Fruit fly (Drosophila melanogaster) whole organism, embryonic: ENCODE data around the gene CG43064.

Experiments used
- Atf-2 ChIP-seq: fragments of 200-800 bp; sonication (Bioruptor generic); optimal IDR thresholded peaks from 2 replicates; lab custom pipeline; 2016; ENCODE audit warnings: missing biosample characterization, missing genetic modification characterization
- CG1024 ChIP-seq: fragments of 200-800 bp; sonication (Bioruptor generic); IDR thresholded peaks from 2 replicates; pipeline ENCODE4 v1.3.6; 2022; ENCODE audit warnings: missing biosample characterization, missing genetic modification characterization
- CG10462 ChIP-seq: fragments of 200-800 bp; sonication (Bioruptor generic); optimal IDR thresholded peaks from 2 replicates; lab custom pipeline; 2016; ENCODE audit warnings: missing biosample characterization, missing genetic modification characterization
- CG10959 ChIP-seq: fragments of 200-800 bp; sonication (Bioruptor generic); IDR thresholded peaks from 2 replicates; pipeline ENCODE4 v1.3.6; 2022; ENCODE audit warnings: missing biosample characterization, missing genetic modification characterization
- CG11398 ChIP-seq: fragments of 200-800 bp; sonication (Bioruptor generic); optimal IDR thresholded peaks from 2 replicates; lab custom pipeline; 2016; ENCODE audit warnings: missing biosample characterization, missing genetic modification characterization
- CG12236 ChIP-seq: fragments of 200-800 bp; sonication (Bioruptor generic); optimal IDR thresholded peaks from 2 replicates; lab custom pipeline; 2016; ENCODE audit warnings: missing biosample characterization, missing genetic modification characterization
- CG14014 ChIP-seq: fragments of 200-800 bp; sonication (Bioruptor generic); IDR thresholded peaks from 2 replicates; pipeline ENCODE4 v1.3.6; 2022; ENCODE audit warnings: missing biosample characterization, missing genetic modification characterization
- CG15601 ChIP-seq: fragments of 200-800 bp; sonication (Bioruptor generic); optimal IDR thresholded peaks from 3 replicates; lab custom pipeline; 2019; ENCODE audit warnings: missing biosample characterization, mild to moderate bottlenecking, missing genetic modification characterization, moderate library complexity
- CG16815 ChIP-seq: fragments of 200-800 bp; sonication (Bioruptor generic); optimal IDR thresholded peaks from 3 replicates; lab custom pipeline; 2017; ENCODE audit warnings: missing biosample characterization, mild to moderate bottlenecking, missing genetic modification characterization
- CG17186 ChIP-seq: fragments of 200-800 bp; sonication (Bioruptor generic); optimal IDR thresholded peaks from 3 replicates; lab custom pipeline; 2017; ENCODE audit warnings: missing biosample characterization, missing genetic modification reagents, missing genetic modification characterization
- CG17361 ChIP-seq: fragments of 200-800 bp; sonication (Bioruptor generic); IDR thresholded peaks from 3 replicates; pipeline ENCODE4 v1.3.6; 2022; ENCODE audit warnings: missing biosample characterization, missing genetic modification characterization
- CG18599 ChIP-seq: fragments of 200-800 bp; sonication (Bioruptor generic); optimal IDR thresholded peaks from 3 replicates; lab custom pipeline; 2017; ENCODE audit warnings: missing biosample characterization, missing genetic modification characterization, mild to moderate bottlenecking, moderate library complexity, missing genetic modification reagents
- CG33213 ChIP-seq: fragments of 200-800 bp; sonication (Bioruptor generic); optimal IDR thresholded peaks from 3 replicates; lab custom pipeline; 2016; ENCODE audit warnings: missing biosample characterization, missing genetic modification characterization
- CG33557 ChIP-seq: fragments of 200-800 bp; sonication (Bioruptor generic); optimal IDR thresholded peaks from 2 replicates; lab custom pipeline; 2019; ENCODE audit warnings: missing biosample characterization, mild to moderate bottlenecking, missing genetic modification characterization, moderate library complexity
- CG3726 ChIP-seq: fragments of 200-800 bp; sonication (Bioruptor generic); IDR thresholded peaks from 3 replicates; pipeline ENCODE4, ENCODE4 v1.3.6; 2022; ENCODE audit warnings: missing biosample characterization, missing genetic modification characterization
- CG5245 ChIP-seq: fragments of 200-800 bp; sonication (Bioruptor generic); optimal IDR thresholded peaks from 3 replicates; lab custom pipeline; 2016; ENCODE audit warnings: missing biosample characterization, missing genetic modification characterization
- CG6175 ChIP-seq: fragments of 200-800 bp; sonication (Bioruptor generic); IDR thresholded peaks from 3 replicates; pipeline ENCODE4 v1.3.6; 2022; ENCODE audit warnings: missing biosample characterization, missing genetic modification characterization
- CG6254 ChIP-seq: fragments of 200-800 bp; sonication (Bioruptor generic); optimal IDR thresholded peaks from 3 replicates; lab custom pipeline; 2017; ENCODE audit warnings: mild to moderate bottlenecking, missing biosample characterization, missing genetic modification reagents, missing genetic modification characterization
- CG6654 ChIP-seq: fragments of 200-800 bp; sonication (Bioruptor generic); optimal IDR thresholded peaks from 2 replicates; lab custom pipeline; 2017; ENCODE audit warnings: missing biosample characterization, mild to moderate bottlenecking, missing genetic modification characterization
- CG6689 ChIP-seq: fragments of 200-800 bp; sonication (Bioruptor generic); IDR thresholded peaks from 2 replicates; pipeline ENCODE4 v1.3.6; 2022; ENCODE audit warnings: missing biosample characterization, missing genetic modification characterization
- CG6765 ChIP-seq: fragments of 200-800 bp; sonication (Bioruptor generic); optimal IDR thresholded peaks from 3 replicates; lab custom pipeline; 2017; ENCODE audit warnings: missing biosample characterization, mild to moderate bottlenecking, missing genetic modification characterization
- Dfd ChIP-seq, 2 experiments: fragments of >200 bp; optimal IDR thresholded peaks; 2 replicates each; lab custom pipeline; 2017; ENCODE audit warnings: missing biosample characterization in 2 of 2, missing genetic modification characterization in 2 of 2
- Ets97D ChIP-seq: fragments of 200-800 bp; sonication (Bioruptor generic); optimal IDR thresholded peaks from 3 replicates; lab custom pipeline; 2016; ENCODE audit warnings: missing biosample characterization, missing genetic modification characterization
- Gsc ChIP-seq: fragments of 200-800 bp; sonication (Bioruptor generic); IDR thresholded peaks from 2 replicates; pipeline ENCODE4 v1.3.6; 2022; ENCODE audit warnings: missing biosample characterization, missing genetic modification characterization
- Hr3 ChIP-seq: fragments of 200-800 bp; sonication (Bioruptor generic); optimal IDR thresholded peaks from 3 replicates; lab custom pipeline; 2016; ENCODE audit warnings: missing biosample characterization, missing genetic modification characterization
- Hr51 ChIP-seq, 2 experiments: fragments of 200-800 bp; sonication (Bioruptor generic); optimal IDR thresholded peaks; 2 replicates in 1 of 2; 3 replicates in 1 of 2; lab custom pipeline; 2016 to 2018; ENCODE audit warnings: missing biosample characterization in 2 of 2, missing genetic modification characterization in 2 of 2, mild to moderate bottlenecking in 1 of 2, moderate library complexity in 1 of 2
- Hr78 ChIP-seq, 2 experiments: fragments of 200-800 bp in 1 of 2; fragments of >200 bp in 1 of 2; sonication (Bioruptor generic) in 1 of 2; optimal IDR thresholded peaks; 2 replicates each; lab custom pipeline; 2017 to 2019; ENCODE audit warnings: missing biosample characterization in 2 of 2, missing genetic modification characterization in 2 of 2, mild to moderate bottlenecking in 1 of 2, moderate library complexity in 1 of 2
- MTF-1 ChIP-seq: fragments of 200-800 bp; sonication (Bioruptor generic); optimal IDR thresholded peaks from 2 replicates; lab custom pipeline; 2018; ENCODE audit warnings: missing biosample characterization, mild to moderate bottlenecking, missing genetic modification characterization, borderline replicate concordance
- Med ChIP-seq: fragments of 200-800 bp; sonication (Bioruptor generic); peaks from one replicate; lab custom pipeline; 2016; ENCODE audit warnings: missing biosample characterization, missing genetic modification characterization, mild to moderate bottlenecking, inconsistent platforms, moderate library complexity
- Mrtf ChIP-seq: fragments of 200-800 bp; sonication (Bioruptor generic); IDR thresholded peaks from 3 replicates; pipeline ENCODE4 v1.3.6; 2022; ENCODE audit warnings: missing biosample characterization, missing genetic modification characterization
- NK7.1 ChIP-seq: fragments of 200-800 bp; sonication (Bioruptor generic); optimal IDR thresholded peaks from 3 replicates; lab custom pipeline; 2016; ENCODE audit warnings: missing biosample characterization, missing genetic modification characterization
- Nf-YC ChIP-seq: fragments of 200-800 bp; optimal IDR thresholded peaks from 3 replicates; lab custom pipeline; 2019; ENCODE audit warnings: missing biosample characterization, mild to moderate bottlenecking, missing genetic modification characterization, moderate library complexity
- Scr ChIP-seq: fragments of 200-800 bp; sonication (Bioruptor generic); IDR thresholded peaks from 2 replicates; pipeline ENCODE4 v1.3.6; 2022; ENCODE audit warnings: missing biosample characterization, missing genetic modification characterization; ENCODE audit not compliant: partially characterized antibody
- Sox100B ChIP-seq: fragments of 200-800 bp; sonication (Bioruptor generic); optimal IDR thresholded peaks from 3 replicates; lab custom pipeline; 2018; ENCODE audit warnings: missing biosample characterization, mild to moderate bottlenecking, missing genetic modification characterization
- YL-1 ChIP-seq: fragments of 200-800 bp; sonication (Bioruptor generic); optimal IDR thresholded peaks from 3 replicates; lab custom pipeline; 2017; ENCODE audit warnings: missing biosample characterization, mild to moderate bottlenecking, missing genetic modification characterization
- caup ChIP-seq: fragments of 200-800 bp; sonication (Bioruptor generic); optimal IDR thresholded peaks from 3 replicates; lab custom pipeline; 2017; ENCODE audit warnings: missing biosample characterization, mild to moderate bottlenecking, missing genetic modification characterization, moderate library complexity; ENCODE audit not compliant: severe bottlenecking
- cwo ChIP-seq: fragments of 200-800 bp; sonication (Bioruptor generic); optimal IDR thresholded peaks from 3 replicates; lab custom pipeline; 2017; ENCODE audit warnings: missing biosample characterization, missing genetic modification characterization, mild to moderate bottlenecking, moderate library complexity, missing genetic modification reagents
- dan ChIP-seq: fragments of 200-800 bp; sonication (Bioruptor generic); IDR thresholded peaks from 2 replicates; pipeline ENCODE4 v1.3.6; 2022; ENCODE audit warnings: missing biosample characterization, missing genetic modification characterization
- dm ChIP-seq: fragments of 200-800 bp; sonication (Bioruptor generic); optimal IDR thresholded peaks from 3 replicates; lab custom pipeline; 2016; ENCODE audit warnings: missing biosample characterization, missing genetic modification characterization
- dmrt11E ChIP-seq: fragments of 200-800 bp; sonication (Bioruptor generic); optimal IDR thresholded peaks from 3 replicates; lab custom pipeline; 2018; ENCODE audit warnings: missing biosample characterization, mild to moderate bottlenecking, missing genetic modification characterization, moderate library complexity
- gcm ChIP-seq: fragments of 200-800 bp; sonication (Bioruptor generic); optimal IDR thresholded peaks from 2 replicates; lab custom pipeline; 2019; ENCODE audit warnings: missing biosample characterization, mild to moderate bottlenecking, missing genetic modification characterization, moderate library complexity
- grn ChIP-seq: fragments of 200-800 bp; sonication (Bioruptor generic); optimal IDR thresholded peaks from 3 replicates; lab custom pipeline; 2017; ENCODE audit warnings: missing biosample characterization, missing genetic modification characterization
- gsb-n ChIP-seq: fragments of 200-800 bp; sonication (Bioruptor generic); optimal IDR thresholded peaks from 3 replicates; lab custom pipeline; 2018; ENCODE audit warnings: missing biosample characterization, mild to moderate bottlenecking, missing genetic modification characterization
- hth ChIP-seq: fragments of >200 bp; optimal IDR thresholded peaks from 2 replicates; lab custom pipeline; 2017; ENCODE audit warnings: inconsistent platforms
- kay ChIP-seq: fragments of 200-800 bp; sonication (Bioruptor generic); optimal IDR thresholded peaks from 2 replicates; lab custom pipeline; 2016; ENCODE audit warnings: missing biosample characterization, missing genetic modification characterization
- lov ChIP-seq, 2 experiments: fragments of 200-800 bp in 1 of 2; fragments of >200 bp in 1 of 2; sonication (Bioruptor generic) in 1 of 2; IDR thresholded peaks in 1 of 2; optimal IDR thresholded peaks in 1 of 2; 2 replicates in 1 of 2; 3 replicates in 1 of 2; pipeline versions ENCODE4 v1.3.6 to Lab custom; 2017 to 2022; ENCODE audit warnings: missing biosample characterization in 1 of 2, missing genetic modification characterization in 1 of 2
- row ChIP-seq: fragments of 200-800 bp; sonication (Bioruptor generic); IDR thresholded peaks from 3 replicates; pipeline ENCODE4 v1.3.6; 2022; ENCODE audit warnings: missing biosample characterization, missing genetic modification characterization
- stwl ChIP-seq: fragments of 200-800 bp; sonication (Bioruptor generic); optimal IDR thresholded peaks from 3 replicates; lab custom pipeline; 2018; ENCODE audit warnings: missing biosample characterization, mild to moderate bottlenecking, missing genetic modification characterization, moderate library complexity
- twi ChIP-seq: fragments of 200-800 bp; optimal IDR thresholded peaks from 2 replicates; lab custom pipeline; 2019; ENCODE audit warnings: missing biosample characterization, mild to moderate bottlenecking, missing genetic modification characterization, moderate library complexity
- zen ChIP-seq: fragments of 200-800 bp; sonication (Bioruptor generic); optimal IDR thresholded peaks from 3 replicates; lab custom pipeline; 2018; ENCODE audit warnings: missing biosample characterization, mild to moderate bottlenecking, missing genetic modification characterization, moderate library complexity

The CG43064 gene

DNA sequence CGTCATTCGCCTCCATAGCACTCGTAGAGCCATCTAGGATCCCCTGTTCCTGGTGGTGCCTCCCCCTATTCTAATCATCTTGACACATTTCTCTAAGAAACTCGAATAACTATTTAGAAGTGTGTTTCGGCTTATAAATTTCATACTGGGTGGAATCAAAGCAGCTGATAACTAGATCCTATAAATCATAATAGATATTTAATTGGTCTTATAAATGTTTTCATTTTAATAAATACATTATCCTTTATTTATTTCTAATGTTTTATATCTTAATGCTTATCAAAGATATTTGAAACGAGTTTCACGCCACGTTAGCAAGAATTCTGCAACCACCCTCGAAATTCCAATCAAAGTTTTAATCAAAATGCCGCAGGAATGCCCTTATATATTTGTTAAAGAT, 34.7 kb upstream of the CG43064 start, which contains the start of gene CG5906:
Gene CG5906 (minus strand): TSS at position 101 of the 400 bp plus-strand sequence.
- TF ChIP-seq Dfd (GFP tag; optimal IDR thresholded peaks at IDR 0.05; lab: Kevin White, UChicago) (no peak), CG33213 (GFP tag; lab: Kevin White, UChicago) (no peak), grn (GFP tag; lab: Kevin White, UChicago) (no peak), CG10462 (GFP tag; lab: Kevin White, UChicago) (no peak), CG6765 (GFP tag; lab: Kevin White, UChicago) (no peak), hth (lab: Kevin White, UChicago) (no peak), CG17361 (GFP tag; lab: Robert Waterston, UW) (no peak), caup (no peak), CG18599 (GFP tag; lab: Kevin White, UChicago) (no peak), CG11398 (GFP tag; lab: Kevin White, UChicago) (no peak), YL-1 (no peak)

DNA sequence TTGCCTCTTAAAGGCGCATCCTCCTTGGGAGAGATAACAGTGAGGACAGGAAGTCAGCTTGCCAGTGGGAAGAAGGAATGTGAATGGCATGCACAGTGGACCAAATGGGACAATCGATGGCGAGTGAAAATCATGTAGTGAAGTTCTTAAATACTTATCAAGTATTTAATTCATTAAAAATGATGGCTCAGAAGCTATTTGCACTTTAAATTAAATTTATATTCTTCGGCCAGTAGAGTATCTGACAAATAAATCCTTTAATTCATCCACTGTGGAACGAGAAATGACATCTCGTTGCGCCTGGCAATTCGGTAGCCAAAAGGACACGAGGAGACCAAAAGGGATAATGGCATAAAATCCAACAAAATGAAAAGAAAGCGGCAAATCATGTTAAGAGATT, 32.8 kb upstream of the CG43064 start:
- TF ChIP-seq dmrt11E (tag; lab: Kevin White, UChicago) (no peak), twi (tag; lab: Kevin White, UChicago) (no peak), zen (tag; lab: Kevin White, UChicago) (no peak), CG3726 (GFP tag; lab: Robert Waterston, UW) (no peak), CG6689 (GFP tag; lab: Robert Waterston, UW) (no peak), lov (optimal IDR thresholded peaks at IDR 0.05; lab: Kevin White, UChicago) (no peak), lov (GFP tag; IDR thresholded peaks at IDR 0.05; lab: Robert Waterston, UW) (no peak), CG6654 (GFP tag; lab: Kevin White, UChicago) (no peak), CG1024 (GFP tag; lab: Robert Waterston, UW) (no peak), CG10959 (GFP tag; lab: Robert Waterston, UW) (0 out of 2 replicates have a peak, but pooled peaks have one; percentile 11), CG16815 (no peak), cwo (GFP tag; lab: Kevin White, UChicago) (peak; percentile 16), CG5245 (GFP tag; lab: Kevin White, UChicago) (no peak), stwl (tag; lab: Kevin White, UChicago) (no peak), Med (GFP tag; lab: Kevin White, UChicago) (no peak), CG14014 (GFP tag; lab: Robert Waterston, UW) (no peak), dan (GFP tag; lab: Robert Waterston, UW) (no peak), CG15601 (tag; lab: Kevin White, UChicago) (no peak), Ets97D (GFP tag; lab: Kevin White, UChicago) (no peak), Scr (GFP tag; lab: Robert Waterston, UW) (no peak), gcm (no peak), Nf-YC (tag; lab: Kevin White, UChicago) (no peak), Hr3 (GFP tag; lab: Kevin White, UChicago) (no peak), CG6254 (GFP tag; lab: Kevin White, UChicago) (no peak), MTF-1 (no peak), Mrtf (GFP tag; lab: Robert Waterston, UW) (no peak), Hr78 (GFP tag; optimal IDR thresholded peaks at IDR 0.05; lab: Kevin White, UChicago) (no peak), kay (no peak), CG12236 (no peak), gsb-n (tag; lab: Kevin White, UChicago) (no peak), CG17186 (GFP tag; lab: Kevin White, UChicago) (no peak), Hr51 (GFP tag; optimal IDR thresholded peaks at IDR 0.05; lab: Kevin White, UChicago) (peak in 1 of 2 experiments; percentile 25), CG6175 (no peak), Atf-2 (GFP tag; lab: Kevin White, UChicago) (no peak), NK7.1 (GFP tag; lab: Kevin White, UChicago) (no peak), row (GFP tag; lab: Robert Waterston, UW) (peak; percentile 33; the same call in 2 of the 3 replicates), Sox100B (GFP tag; lab: Kevin White, UChicago) (no peak), CG33557 (no peak), dm (no peak), Gsc (GFP tag; lab: Robert Waterston, UW) (no peak)
